Worm (Caenorhabditis elegans) whole organism, L4 larva: ENCODE data around the gene oac-48.

Source experiments
- F49E8.2 ChIP-seq: sonication (generic microtip); optimal IDR thresholded peaks from 2 replicates; lab custom pipeline; 2016; ENCODE audit warnings: missing compliant biosample characterization, mild to moderate bottlenecking, missing genetic modification characterization, borderline replicate concordance
- ZK546.5 ChIP-seq, 2 experiments: sonication (generic microtip); optimal IDR thresholded peaks; 2 replicates each; lab custom pipeline; 2017; ENCODE audit warnings: missing biosample characterization in 2 of 2, missing genetic modification characterization in 2 of 2
- aly-2 ChIP-seq: sonication (generic microtip); optimal IDR thresholded peaks from 2 replicates; lab custom pipeline; 2018; ENCODE audit warnings: missing biosample characterization, missing genetic modification characterization
- fos-1 ChIP-seq: fragments of 150-350 bp; optimal IDR thresholded peaks from 2 replicates; lab custom pipeline; 2014; ENCODE audit warnings: missing biosample characterization, missing genetic modification characterization
- lin-1 ChIP-seq: fragments of 200-800 bp; sonication (Bioruptor generic); IDR thresholded peaks from 2 replicates; pipeline ENCODE4 v1.3.6; 2022; ENCODE audit warnings: missing genetic modification reagents, missing genetic modification characterization, missing compliant biosample characterization
- lir-3 ChIP-seq: sonication (generic microtip); optimal IDR thresholded peaks from 2 replicates; lab custom pipeline; 2016; ENCODE audit warnings: mild to moderate bottlenecking, missing genetic modification characterization, missing compliant biosample characterization
- mdt-29 ChIP-seq: fragments of 200-800 bp; sonication (Bioruptor generic); IDR thresholded peaks from 2 replicates; pipeline ENCODE4 v1.3.6; 2022; ENCODE audit warnings: missing genetic modification reagents, missing genetic modification characterization, missing compliant biosample characterization
- nhr-25 ChIP-seq: sonication (generic microtip); optimal IDR thresholded peaks from 2 replicates; lab custom pipeline; 2017; ENCODE audit warnings: missing genetic modification characterization, mild to moderate bottlenecking, missing compliant biosample characterization, antibody characterized with exemption, moderate library complexity, borderline replicate concordance; ENCODE audit not compliant: insufficient read depth
- nhr-28 ChIP-seq: fragments of 150-350 bp; optimal IDR thresholded peaks from 2 replicates; lab custom pipeline; 2014; ENCODE audit warnings: missing biosample characterization, missing genetic modification characterization
- nhr-48 ChIP-seq: sonication (generic microtip); optimal IDR thresholded peaks from 2 replicates; lab custom pipeline; 2016; ENCODE audit warnings: mild to moderate bottlenecking, missing genetic modification characterization, missing compliant biosample characterization
- unc-39 ChIP-seq: sonication (generic microtip); optimal IDR thresholded peaks from 2 replicates; lab custom pipeline; 2017; ENCODE audit warnings: missing biosample characterization, missing genetic modification characterization
- unc-62 ChIP-seq, 3 experiments: fragments of 150-350 bp in 1 of 3; sonication (generic microtip); optimal IDR thresholded peaks in 2 of 3; peaks in 1 of 3; 1 replicate in 1 of 3; 2 replicates in 2 of 3; lab custom pipeline; 2014 to 2017; ENCODE audit warnings: missing biosample characterization in 3 of 3, missing genetic modification characterization in 3 of 3, missing genetic modification reagents in 3 of 3, missing genotype in 1 of 3
- vab-7 ChIP-seq: fragments of 200-800 bp; sonication (Bioruptor generic); IDR thresholded peaks from 2 replicates; pipeline ENCODE4 v1.3.6; 2022; ENCODE audit warnings: missing genetic modification reagents, missing genetic modification characterization, missing compliant biosample characterization

ce11 chrIV:13700847-13701246 lies 27.2 kb downstream of the oac-48 start:
- TF ChIP-seq nhr-28 (tag; lab: Kevin White, UChicago): no peak
- no peak for TF ChIP-seq fos-1
- TF ChIP-seq nhr-48 (tag; lab: Kevin White, UChicago): no peak
- no peak for TF ChIP-seq lir-3 (tag; lab: Kevin White, UChicago)
- no peak for TF ChIP-seq vab-7 (GFP tag; lab: Robert Waterston, UW)
- TF ChIP-seq unc-62 (GFP tag; optimal IDR thresholded peaks at IDR 0.05 in 1 of 2; lab: Kevin White, UChicago): no peak
- no peak for TF ChIP-seq unc-62 (tag; optimal IDR thresholded peaks at IDR 0.05; lab: Kevin White, UChicago)
- no peak for TF ChIP-seq aly-2 (tag; lab: Kevin White, UChicago)
- TF ChIP-seq unc-39: no peak
- TF ChIP-seq mdt-29 (GFP tag; lab: Robert Waterston, UW): no peak
- no peak for TF ChIP-seq ZK546.5 (tag; optimal IDR thresholded peaks at IDR 0.05; lab: Kevin White, UChicago)
- no peak for TF ChIP-seq F49E8.2 (tag; lab: Kevin White, UChicago)
- TF ChIP-seq lin-1 (GFP tag; lab: Robert Waterston, UW): no peak
- TF ChIP-seq nhr-25 (tag; lab: Kevin White, UChicago): no peak
